Fruit fly (Drosophila melanogaster) S2 (cell line): ENCODE measurements around the gene CG17440.

Experiments used
- CG8478 ChIP-seq: fragments of >200 bp; optimal IDR thresholded peaks from 2 replicates; lab custom pipeline; 2018
- CTCF ChIP-seq, 2 experiments: fragments of >200 bp; optimal IDR thresholded peaks; 2 replicates each; lab custom pipeline; 2018

- TF ChIP-seq CG8478 (lab: Kevin White, UChicago) (no peak), CTCF (optimal IDR thresholded peaks at IDR 0.05; lab: Kevin White, UChicago) (no peak)
These were observed 21.7 kb downstream of the CG17440 start for dm6 chrX:9248040-9248439.
